Worm (Caenorhabditis elegans) whole organism, L2 larva: ENCODE results near the gene ZK813.4.

Experiments
- C34F6.9 ChIP-seq: fragments of 150-350 bp; optimal IDR thresholded peaks from 2 replicates; lab custom pipeline; 2014; ENCODE audit warnings: missing biosample characterization, missing genetic modification characterization
- F13H6.1 ChIP-seq: sonication (generic microtip); optimal IDR thresholded peaks from 2 replicates; lab custom pipeline; 2016; ENCODE audit warnings: missing genetic modification characterization, missing compliant biosample characterization
- R02D3.7 ChIP-seq: fragments of 150-350 bp; optimal IDR thresholded peaks from 2 replicates; lab custom pipeline; 2014; ENCODE audit warnings: missing biosample characterization, missing genetic modification characterization
- Y55F3AM.14 ChIP-seq: fragments of 200-800 bp; sonication (Bioruptor generic); optimal IDR thresholded peaks from 2 replicates; lab custom pipeline; 2018; ENCODE audit warnings: mild to moderate bottlenecking, missing genetic modification characterization, missing compliant biosample characterization
- ZK546.5 ChIP-seq: sonication (generic microtip); optimal IDR thresholded peaks from 2 replicates; lab custom pipeline; 2017; ENCODE audit warnings: missing biosample characterization, missing genetic modification characterization
- alr-1 ChIP-seq: fragments of 150-350 bp; optimal IDR thresholded peaks from 2 replicates; lab custom pipeline; 2014; ENCODE audit warnings: missing biosample characterization, missing genetic modification characterization
- aly-2 ChIP-seq: fragments of 150-350 bp; optimal IDR thresholded peaks from 2 replicates; lab custom pipeline; 2014; ENCODE audit warnings: missing biosample characterization, missing genetic modification characterization
- ama-1 ChIP-seq: fragments of 150-350 bp; optimal IDR thresholded peaks from 2 replicates; lab custom pipeline; 2018; ENCODE audit warnings: inconsistent platforms
- blmp-1 ChIP-seq: sonication (generic microtip); optimal IDR thresholded peaks from 2 replicates; lab custom pipeline; 2017; ENCODE audit warnings: missing genetic modification characterization, mild to moderate bottlenecking, missing compliant biosample characterization, antibody characterized with exemption, moderate library complexity; ENCODE audit not compliant: insufficient read depth
- ceh-16 ChIP-seq: fragments of 150-350 bp; optimal IDR thresholded peaks from 2 replicates; lab custom pipeline; 2014; ENCODE audit warnings: missing biosample characterization, missing genetic modification characterization
- crh-2 ChIP-seq: sonication (generic microtip); optimal IDR thresholded peaks from 2 replicates; lab custom pipeline; 2017; ENCODE audit warnings: missing biosample characterization, missing genetic modification characterization
- dmd-4 ChIP-seq: sonication (generic microtip); optimal IDR thresholded peaks from 2 replicates; lab custom pipeline; 2017; ENCODE audit warnings: missing biosample characterization, missing genetic modification characterization
- egl-27 ChIP-seq: sonication (generic microtip); optimal IDR thresholded peaks from 3 replicates; lab custom pipeline; 2017; ENCODE audit warnings: missing biosample characterization, missing genetic modification reagents, missing genetic modification characterization
- elt-3 ChIP-seq: sonication (generic microtip); optimal IDR thresholded peaks from 2 replicates; lab custom pipeline; 2017; ENCODE audit warnings: missing biosample characterization, missing genetic modification characterization
- fos-1 ChIP-seq: fragments of 150-350 bp; optimal IDR thresholded peaks from 2 replicates; lab custom pipeline; 2014; ENCODE audit warnings: missing biosample characterization, missing genetic modification characterization
- gmeb-1 ChIP-seq: fragments of 150-350 bp; optimal IDR thresholded peaks from 2 replicates; lab custom pipeline; 2014; ENCODE audit warnings: missing biosample characterization, missing genetic modification characterization
- lin-11 ChIP-seq: fragments of 150-350 bp; sonication (generic microtip); optimal IDR thresholded peaks from 2 replicates; lab custom pipeline; 2014; ENCODE audit warnings: missing biosample characterization, missing genetic modification characterization, inconsistent platforms, mixed read lengths
- lin-13 ChIP-seq: fragments of 150-350 bp; optimal IDR thresholded peaks from 2 replicates; lab custom pipeline; 2014; ENCODE audit warnings: missing biosample characterization, missing genetic modification reagents, missing genetic modification characterization
- lin-39 ChIP-seq: fragments of 150-350 bp; optimal IDR thresholded peaks from 2 replicates; lab custom pipeline; 2014; ENCODE audit warnings: missing biosample characterization, missing genetic modification reagents, missing genetic modification characterization
- lsy-2 ChIP-seq, 2 experiments: fragments of 150-350 bp in 1 of 2; sonication (generic microtip) in 1 of 2; optimal IDR thresholded peaks; 2 replicates each; lab custom pipeline; 2014 to 2017; ENCODE audit warnings: missing biosample characterization in 2 of 2, missing genetic modification characterization in 2 of 2
- mab-5 ChIP-seq: fragments of 150-350 bp; optimal IDR thresholded peaks from 2 replicates; lab custom pipeline; 2014; ENCODE audit warnings: missing biosample characterization, missing genetic modification characterization
- mbf-1 ChIP-seq: sonication (generic microtip); optimal IDR thresholded peaks from 2 replicates; lab custom pipeline; 2017; ENCODE audit warnings: missing biosample characterization, missing genetic modification characterization
- mdl-1 ChIP-seq, 2 experiments: fragments of 150-350 bp in 1 of 2; sonication (generic microtip) in 1 of 2; optimal IDR thresholded peaks; 2 replicates each; lab custom pipeline; 2017; ENCODE audit warnings: missing biosample characterization in 2 of 2, missing genetic modification characterization in 2 of 2
- nhr-237 ChIP-seq: fragments of 150-350 bp; optimal IDR thresholded peaks from 2 replicates; lab custom pipeline; 2014; ENCODE audit warnings: missing biosample characterization, missing genetic modification characterization
- nhr-6 ChIP-seq: fragments of 150-350 bp; optimal IDR thresholded peaks from 2 replicates; lab custom pipeline; 2014; ENCODE audit warnings: missing biosample characterization, missing genetic modification characterization
- nhr-77 ChIP-seq: fragments of 150-350 bp; optimal IDR thresholded peaks from 2 replicates; lab custom pipeline; 2014; ENCODE audit warnings: missing biosample characterization, missing genetic modification characterization
- sem-4 ChIP-seq: fragments of 150-350 bp; optimal IDR thresholded peaks from 2 replicates; lab custom pipeline; 2014; ENCODE audit warnings: missing biosample characterization, missing genetic modification reagents, missing genetic modification characterization
- sma-3 ChIP-seq: sonication (generic microtip); optimal IDR thresholded peaks from 2 replicates; lab custom pipeline; 2016; ENCODE audit warnings: missing genetic modification reagents, missing genetic modification characterization, missing compliant biosample characterization
- sma-9 ChIP-seq, 2 experiments: fragments of 150-350 bp in 1 of 2; sonication (generic microtip) in 1 of 2; optimal IDR thresholded peaks; 2 replicates each; lab custom pipeline; 2014 to 2016; ENCODE audit warnings: missing genetic modification characterization in 2 of 2, mild to moderate bottlenecking in 1 of 2, missing biosample characterization in 1 of 2, missing compliant biosample characterization in 1 of 2, missing genetic modification reagents in 1 of 2, moderate library complexity in 1 of 2
- snpc-4 ChIP-seq: fragments of 150-350 bp; optimal IDR thresholded peaks from 2 replicates; lab custom pipeline; 2014; ENCODE audit warnings: missing biosample characterization, missing genetic modification characterization
- unc-39 ChIP-seq: fragments of 150-350 bp; optimal IDR thresholded peaks from 2 replicates; lab custom pipeline; 2014; ENCODE audit warnings: missing biosample characterization, missing genetic modification characterization
- unc-55 ChIP-seq: fragments of 150-350 bp; sonication (generic microtip); optimal IDR thresholded peaks from 3 replicates; lab custom pipeline; 2014; ENCODE audit warnings: missing biosample characterization, missing genetic modification reagents, missing genetic modification characterization
- unc-62 ChIP-seq: fragments of 150-350 bp; optimal IDR thresholded peaks from 2 replicates; lab custom pipeline; 2014; ENCODE audit warnings: missing biosample characterization, missing genetic modification reagents, missing genetic modification characterization
- zag-1 ChIP-seq: fragments of 150-350 bp; optimal IDR thresholded peaks from 2 replicates; lab custom pipeline; 2014; ENCODE audit warnings: missing biosample characterization, missing genetic modification characterization
- ztf-4 ChIP-seq: fragments of 150-350 bp; optimal IDR thresholded peaks from 2 replicates; lab custom pipeline; 2014; ENCODE audit warnings: missing biosample characterization, missing genetic modification characterization

Gene ZK813.4

ce11 chrX:3411565-3412022 lies 18.3 kb downstream of the ZK813.4 start, which contains the start of gene unc-78:
TSS of gene unc-78 (minus strand) at chrX:3411615.
- TF ChIP-seq mbf-1 (tag; lab: Kevin White, UChicago) (no peak), mab-5 (tag; lab: Kevin White, UChicago) (no peak), ceh-16 (tag; lab: Kevin White, UChicago) (no peak), fos-1 (tag; lab: Kevin White, UChicago) (peak; percentile 33), snpc-4 (no peak), dmd-4 (tag; lab: Kevin White, UChicago) (no peak), aly-2 (tag; lab: Kevin White, UChicago) (no peak), F13H6.1 (tag; lab: Kevin White, UChicago) (peak; percentile 29), R02D3.7 (tag; lab: Kevin White, UChicago) (no peak), unc-39 (tag; lab: Kevin White, UChicago) (no peak)

ce11 chrX:3408717-3409303 lies 21.1 kb downstream of the ZK813.4 start:
- TF ChIP-seq lsy-2 (tag; optimal IDR thresholded peaks at IDR 0.05; lab: Kevin White, UChicago) (no peak), egl-27 (tag; lab: Kevin White, UChicago) (no peak), crh-2 (tag; lab: Kevin White, UChicago) (no peak), ztf-4 (tag; lab: Kevin White, UChicago) (no peak), ZK546.5 (tag; lab: Kevin White, UChicago) (no peak)

- TF ChIP-seq C34F6.9 (tag; lab: Kevin White, UChicago) (no peak), nhr-237 (tag; lab: Kevin White, UChicago) (no peak), lin-13 (no peak), zag-1 (tag; lab: Kevin White, UChicago) (no peak), ceh-16 (tag; lab: Kevin White, UChicago) (no peak), unc-62 (GFP tag; lab: Kevin White, UChicago) (no peak), lsy-2 (tag; optimal IDR thresholded peaks at IDR 0.05; lab: Kevin White, UChicago) (no peak), mbf-1 (tag; lab: Kevin White, UChicago) (no peak), sma-3 (GFP tag; lab: Kevin White, UChicago) (no peak), dmd-4 (tag; lab: Kevin White, UChicago) (no peak), egl-27 (tag; lab: Kevin White, UChicago) (no peak), blmp-1 (tag; lab: Kevin White, UChicago) (no peak), mdl-1 (tag; optimal IDR thresholded peaks at IDR 0.05; lab: Kevin White, UChicago) (no peak), F13H6.1 (tag; lab: Kevin White, UChicago) (no peak), lin-11 (no peak), nhr-6 (tag; lab: Kevin White, UChicago) (no peak), snpc-4 (no peak), unc-55 (GFP tag; lab: Kevin White, UChicago) (no peak), sma-9 (GFP tag; optimal IDR thresholded peaks at IDR 0.05; lab: Kevin White, UChicago) (no peak), sma-9 (tag; optimal IDR thresholded peaks at IDR 0.05; lab: Kevin White, UChicago) (no peak), ama-1 (lab: Kevin White, UChicago) (no peak)
These were observed 26.7 kb downstream of the ZK813.4 start, which contains the start of gene vit-5 for ce11 chrX:3403195-3403594. TSS of gene vit-5 (plus strand) at chrX:3403471.

- TF ChIP-seq Y55F3AM.14 (no peak), sem-4 (tag; lab: Kevin White, UChicago) (no peak), lin-11 (no peak), ZK546.5 (tag; lab: Kevin White, UChicago) (no peak), alr-1 (tag; lab: Kevin White, UChicago) (no peak), elt-3 (tag; lab: Kevin White, UChicago) (no peak), nhr-77 (tag; lab: Kevin White, UChicago) (no peak), lin-39 (tag; lab: Kevin White, UChicago) (no peak), ama-1 (lab: Kevin White, UChicago) (no peak), ceh-16 (tag; lab: Kevin White, UChicago) (no peak), blmp-1 (tag; lab: Kevin White, UChicago) (no peak), mdl-1 (tag; optimal IDR thresholded peaks at IDR 0.05; lab: Kevin White, UChicago) (no peak), gmeb-1 (no peak), zag-1 (tag; lab: Kevin White, UChicago) (no peak)
These were observed 28.2 kb downstream of the ZK813.4 start, which contains the start of gene C04F6.9 for ce11 chrX:3401701-3402100. TSS of gene C04F6.9 (plus strand) at chrX:3402001.
